Worm (Caenorhabditis elegans): ENCODE measurements around the gene Y71H2B.4.

Y71H2B.4 gene

DNA sequence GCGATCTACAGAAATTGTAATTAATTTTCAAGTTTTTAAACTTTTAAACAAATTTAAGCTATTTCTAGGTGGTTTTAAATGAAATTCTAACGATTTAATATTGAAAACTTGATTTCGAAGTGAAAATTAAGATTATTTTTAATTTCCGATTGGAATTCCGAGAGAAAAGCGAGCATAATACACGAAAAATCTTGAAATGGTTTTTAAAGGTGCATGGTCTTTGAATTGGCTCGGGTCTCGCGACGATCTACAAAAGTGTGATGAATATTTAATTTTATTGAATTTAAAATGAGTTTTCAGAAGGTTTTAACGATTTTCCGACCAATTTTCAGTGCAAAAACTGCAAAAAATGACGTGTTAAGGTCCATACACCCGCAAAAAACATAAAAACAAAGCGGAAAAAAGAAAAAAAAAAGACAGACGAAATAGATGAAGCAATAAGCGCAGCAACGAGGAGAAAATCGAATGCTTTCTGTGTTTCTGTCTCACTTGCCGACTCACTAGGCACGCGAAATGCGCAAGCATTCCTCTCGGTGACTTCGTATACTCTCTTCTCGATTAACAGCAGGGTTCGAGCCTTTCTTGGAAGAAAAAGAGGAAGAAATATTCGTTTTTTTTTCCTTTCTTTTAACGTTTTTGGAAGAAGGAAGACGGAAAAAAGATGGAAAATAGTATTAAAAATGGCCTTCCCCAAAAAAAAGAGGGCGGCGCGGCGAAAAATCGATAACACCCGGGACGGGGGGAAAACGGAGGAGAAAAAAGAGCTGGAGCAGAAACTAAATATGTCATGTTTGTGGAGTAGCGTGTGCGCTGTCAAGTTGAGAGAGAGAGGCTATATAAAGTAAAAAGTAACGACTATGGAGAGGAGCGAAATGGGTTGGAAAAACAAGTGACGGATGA lies 42.2 kb upstream of the Y71H2B.4 start (continued):
- TF ChIP-seq aly-2 (tag; optimal IDR thresholded peaks at IDR 0.05) (no peak), spr-1 (tag; optimal IDR thresholded peaks at IDR 0.05) (peak; percentile 6), dmd-9 (GFP tag; IDR thresholded peaks at IDR 0.05) (no peak), sdz-12 (GFP tag; optimal IDR thresholded peaks at IDR 0.05) (no peak), ceh-20 (GFP tag; IDR thresholded peaks at IDR 0.05) (peak; percentile 65; the same call in 1 of the 2 replicates), unc-39 (tag; optimal IDR thresholded peaks at IDR 0.05) (no peak), madf-5 (GFP tag; IDR thresholded peaks at IDR 0.05) (no peak), lin-39 (tag; optimal IDR thresholded peaks at IDR 0.05) (no peak), zfp-3 (GFP tag; conservative IDR thresholded peaks at IDR 0.05) (no peak), fkh-10 (GFP tag; optimal IDR thresholded peaks at IDR 0.05) (peak; percentile 9), T20F7.1 (GFP tag; optimal IDR thresholded peaks at IDR 0.05) (no peak), lim-7 (GFP tag; IDR thresholded peaks at IDR 0.05) (no peak), vab-7 (GFP tag; IDR thresholded peaks at IDR 0.05) (no peak), snpc-4 (tag; optimal IDR thresholded peaks at IDR 0.05) (no peak), ceh-62 (tag; optimal IDR thresholded peaks at IDR 0.05) (no peak), ztf-11 (tag; optimal IDR thresholded peaks at IDR 0.05) (no peak), pha-4 (GFP tag; IDR thresholded peaks at IDR 0.05) (no peak), pha-4 (tag; optimal IDR thresholded peaks at IDR 0.05) (no peak), T26A8.4 (GFP tag; IDR thresholded peaks at IDR 0.05) (no peak), mxl-3 (GFP tag; optimal IDR thresholded peaks at IDR 0.05) (no peak), dve-1 (tag; optimal IDR thresholded peaks at IDR 0.05; ENCODE audit: insufficient read depth) (peak; percentile 62), daf-12 (tag; optimal IDR thresholded peaks at IDR 0.05) (no peak), duxl-1 (tag; optimal IDR thresholded peaks at IDR 0.05; ENCODE audit: poor library complexity) (no peak), skn-1 (tag; optimal IDR thresholded peaks at IDR 0.05) (no peak), gei-8 (GFP tag; optimal IDR thresholded peaks at IDR 0.05) (no peak), ztf-7 (tag; optimal IDR thresholded peaks at IDR 0.05) (no peak), ceh-32 (tag; optimal IDR thresholded peaks at IDR 0.05; ENCODE audit: poor library complexity) (no peak), nhr-77 (tag; optimal IDR thresholded peaks at IDR 0.05) (peak; percentile 5), dmd-8 (GFP tag; IDR thresholded peaks at IDR 0.05) (no peak), mxl-2 (GFP tag; conservative IDR thresholded peaks at IDR 0.05) (no peak), spr-3 (GFP tag; optimal IDR thresholded peaks at IDR 0.05) (no peak), nhr-10 (tag; optimal IDR thresholded peaks at IDR 0.05) (no peak), F49E8.2 (tag; optimal IDR thresholded peaks at IDR 0.05; ENCODE audit: borderline replicate concordance) (no peak), zip-2 (tag; optimal IDR thresholded peaks at IDR 0.05) (no peak), aha-1 (tag) (peak; percentile 42), ceh-44 (GFP tag; IDR thresholded peaks at IDR 0.05) (no peak), ZK546.5 (tag; optimal IDR thresholded peaks at IDR 0.05) (no peak), F37D6.2 (tag; optimal IDR thresholded peaks at IDR 0.05) (peak; percentile 59), lin-29 (GFP tag; IDR thresholded peaks at IDR 0.05) (no peak)

DNA sequence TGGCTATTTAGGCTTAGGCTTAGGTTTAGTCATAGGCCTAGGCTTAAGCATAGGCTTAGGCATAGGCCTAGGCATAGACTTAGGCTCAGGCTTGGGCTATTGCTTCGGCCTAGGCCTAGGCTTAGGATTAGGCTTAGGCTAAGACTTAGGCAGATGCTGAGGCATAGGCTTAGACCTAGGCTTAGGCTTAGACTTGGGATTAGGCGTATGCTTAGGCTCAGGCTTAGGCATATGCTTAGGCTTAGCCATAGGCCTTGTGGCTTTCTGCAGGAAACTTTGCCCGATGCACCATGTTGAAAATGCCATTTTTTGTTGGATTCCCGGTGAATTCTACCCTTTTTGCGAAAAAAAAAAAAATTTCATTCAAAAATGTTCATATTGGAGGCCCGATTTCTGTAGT lies 40.8 kb upstream of the Y71H2B.4 start:
- TF ChIP-seq lsy-2 (tag; optimal IDR thresholded peaks at IDR 0.05), result no peak
- TF ChIP-seq aha-1 (tag), result peak; percentile 52
- no peak for TF ChIP-seq T20F7.1 (GFP tag; optimal IDR thresholded peaks at IDR 0.05)
- no peak for TF ChIP-seq zag-1 (tag; optimal IDR thresholded peaks at IDR 0.05)
- no peak for TF ChIP-seq nhr-102 (tag; optimal IDR thresholded peaks at IDR 0.05)
- TF ChIP-seq zfp-2 (tag; optimal IDR thresholded peaks at IDR 0.05), result no peak

Measured in whole organism, L4 larva.